Worm (Caenorhabditis elegans): Measurements from ENCODE around the gene glc-1.
A peak's percentile ranks its signal among the peaks of the same experiment; 100 is the strongest.

The glc-1 gene

ce11 chrV:16213323-16213722 is 6.1 kb upstream of the glc-1 start (continued):
- no peak for TF ChIP-seq fkh-4 (tag; optimal IDR thresholded peaks at IDR 0.05; ENCODE audit: borderline replicate concordance)
- TF ChIP-seq zip-4 (GFP tag; optimal IDR thresholded peaks at IDR 0.05): no peak
- no peak for TF ChIP-seq nhr-12 (tag; optimal IDR thresholded peaks at IDR 0.05)
- TF ChIP-seq vab-15 (tag; optimal IDR thresholded peaks at IDR 0.05): no peak
- no peak for TF ChIP-seq ztf-4 (tag; optimal IDR thresholded peaks at IDR 0.05)
- no peak for TF ChIP-seq hlh-17 (GFP tag; optimal IDR thresholded peaks at IDR 0.05; ENCODE audit: borderline replicate concordance)
- peak in 5 of 6 experiments; percentile 67 to 92 (median 79) for TF ChIP-seq elt-3 (tag; optimal IDR thresholded peaks at IDR 0.05)
- TF ChIP-seq zag-1 (tag; optimal IDR thresholded peaks at IDR 0.05): no peak
- TF ChIP-seq nhr-47 (tag; optimal IDR thresholded peaks at IDR 0.05): no peak
- no peak for TF ChIP-seq lin-15B (tag; optimal IDR thresholded peaks at IDR 0.05)
- no peak for TF ChIP-seq isw-1 (GFP tag; IDR thresholded peaks at IDR 0.05)
- TF ChIP-seq F16B12.6 (tag; optimal IDR thresholded peaks at IDR 0.05): no peak
- TF ChIP-seq ceh-82 (tag; optimal IDR thresholded peaks at IDR 0.05): no peak
- no peak for TF ChIP-seq lin-13 (GFP tag; optimal IDR thresholded peaks at IDR 0.05)
- TF ChIP-seq ceh-63 (GFP tag; optimal IDR thresholded peaks at IDR 0.05): no peak
- no peak for TF ChIP-seq egl-13 (tag; optimal IDR thresholded peaks at IDR 0.05)
- no peak for TF ChIP-seq fkh-10 (GFP tag; optimal IDR thresholded peaks at IDR 0.05)
- no peak for TF ChIP-seq skn-1 (tag; optimal IDR thresholded peaks at IDR 0.05)
- no peak for TF ChIP-seq unc-86 (tag; optimal IDR thresholded peaks at IDR 0.05)
- no peak for TF ChIP-seq lir-3 (tag; optimal IDR thresholded peaks at IDR 0.05; ENCODE audit: poor library complexity)
- no peak for TF ChIP-seq ces-1 (GFP tag; optimal IDR thresholded peaks at IDR 0.05)
- TF ChIP-seq jun-1 (tag; optimal IDR thresholded peaks at IDR 0.05): no peak
- no peak for TF ChIP-seq ama-1 (optimal IDR thresholded peaks at IDR 0.05)
- peak; percentile 86 for TF ChIP-seq nhr-20 (tag; optimal IDR thresholded peaks at IDR 0.05)
- TF ChIP-seq tbx-2 (tag; optimal IDR thresholded peaks at IDR 0.05): no peak
- TF ChIP-seq pag-3 (tag; optimal IDR thresholded peaks at IDR 0.05; ENCODE audit: borderline replicate concordance, insufficient read depth): no peak
- no peak for TF ChIP-seq snpc-4 (tag; optimal IDR thresholded peaks at IDR 0.05)
- TF ChIP-seq elt-2 (tag; optimal IDR thresholded peaks at IDR 0.05): no peak
- TF ChIP-seq aha-1 (tag; optimal IDR thresholded peaks at IDR 0.05): no peak
- no peak for TF ChIP-seq ets-5 (GFP tag; IDR thresholded peaks at IDR 0.05)
- TF ChIP-seq snu-23 (GFP tag; optimal IDR thresholded peaks at IDR 0.05): peak; percentile 64
- no peak for TF ChIP-seq mef-2 (tag; optimal IDR thresholded peaks at IDR 0.05)
- TF ChIP-seq mep-1 (tag; optimal IDR thresholded peaks at IDR 0.05): no peak
- TF ChIP-seq C04F5.9 (tag; optimal IDR thresholded peaks at IDR 0.05): no peak
- peak; percentile 75 for TF ChIP-seq nhr-19 (GFP tag; conservative IDR thresholded peaks at IDR 0.05)
- TF ChIP-seq alr-1 (tag; optimal IDR thresholded peaks at IDR 0.05; ENCODE audit: borderline replicate concordance): no peak
- peak in 1 of 2 experiments; percentile 9 for TF ChIP-seq mdl-1 (tag; optimal IDR thresholded peaks at IDR 0.05)
- no peak for TF ChIP-seq unc-98 (GFP tag; IDR thresholded peaks at IDR 0.05)
- no peak for TF ChIP-seq C16A3.4 (tag; optimal IDR thresholded peaks at IDR 0.05)
- no peak for TF ChIP-seq tlp-1 (tag; optimal IDR thresholded peaks at IDR 0.05)
- no peak for TF ChIP-seq nhr-28 (tag; optimal IDR thresholded peaks at IDR 0.05)
- no peak for TF ChIP-seq nhr-76 (tag; optimal IDR thresholded peaks at IDR 0.05)
- no peak for TF ChIP-seq nhr-11 (tag; optimal IDR thresholded peaks at IDR 0.05)
- no peak for TF ChIP-seq fkh-8 (tag; optimal IDR thresholded peaks at IDR 0.05)
- TF ChIP-seq lin-14 (GFP tag; optimal IDR thresholded peaks at IDR 0.05): peak; percentile 76

- TF ChIP-seq nhr-19 (GFP tag; conservative IDR thresholded peaks at IDR 0.05): peak; percentile 19; the same call in 1 of the 2 replicates
- TF ChIP-seq blmp-1 (tag; optimal IDR thresholded peaks at IDR 0.05): peak; percentile 38
- TF ChIP-seq elt-3 (tag; optimal IDR thresholded peaks at IDR 0.05): peak in 2 of 6 experiments; percentile 5 to 69
- peak in 1 of 2 experiments; percentile 35 for TF ChIP-seq lsy-2 (tag; optimal IDR thresholded peaks at IDR 0.05)
- TF ChIP-seq snpc-4 (tag; optimal IDR thresholded peaks at IDR 0.05): no peak
- no peak for TF ChIP-seq ceh-90 (tag; optimal IDR thresholded peaks at IDR 0.05)
- TF ChIP-seq lin-35 (GFP tag; optimal IDR thresholded peaks at IDR 0.05): peak in 1 of 2 experiments; percentile 9
Observed at ce11 chrV:16214505-16214904, 4.9 kb upstream of the glc-1 start, which contains the start of gene F11A5.9. Gene F11A5.9 (plus strand): TSS chrV:16214890.
